Worm (Caenorhabditis elegans) whole organism, early embryonic: Measurements from ENCODE around the gene grl-10.

Experiments
- ama-1 ChIP-seq: fragments of 150-350 bp; optimal IDR thresholded peaks from 2 replicates; lab custom pipeline; 2014
- ceh-36 ChIP-seq: sonication (generic microtip); optimal IDR thresholded peaks from 2 replicates; lab custom pipeline; 2016; ENCODE audit warnings: missing genetic modification characterization, inconsistent platforms, missing compliant biosample characterization

DNA sequence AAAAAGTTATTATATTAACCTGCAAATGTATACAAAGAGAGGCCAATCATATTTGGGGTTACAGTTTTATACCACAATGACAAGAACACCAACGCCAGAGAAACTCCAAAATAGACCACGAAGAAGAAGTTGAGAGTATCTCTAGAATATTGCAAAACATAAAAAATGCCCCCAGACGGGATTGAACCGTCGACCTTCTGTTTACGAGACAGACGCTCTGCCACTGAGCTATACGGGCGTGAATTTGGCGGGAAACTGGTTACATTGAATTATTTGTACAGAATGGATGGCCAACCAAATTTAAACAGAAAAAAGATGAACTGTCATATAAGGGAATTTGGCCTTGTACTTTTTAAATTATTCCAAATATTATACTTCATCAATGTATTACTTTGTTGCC, 43.9 kb upstream of the grl-10 start:
- TF ChIP-seq ama-1 (lab: Kevin White, UChicago) (no peak), ceh-36 (peak; percentile 25)
